Worm (Caenorhabditis elegans) whole organism, L1 larva: ENCODE data around the gene algn-6.

ENCODE experiments used
- C04F5.9 ChIP-seq: sonication (generic microtip); optimal IDR thresholded peaks from 2 replicates; lab custom pipeline; 2016; ENCODE audit warnings: missing genetic modification characterization, missing compliant biosample characterization
- C16A3.4 ChIP-seq: fragments of 150-350 bp; optimal IDR thresholded peaks from 2 replicates; lab custom pipeline; 2014; ENCODE audit warnings: missing biosample characterization, missing genetic modification characterization
- C34B4.2 ChIP-seq: sonication (generic microtip); optimal IDR thresholded peaks from 2 replicates; lab custom pipeline; 2017; ENCODE audit warnings: mild to moderate bottlenecking, missing genetic modification characterization, missing compliant biosample characterization
- F16B12.6 ChIP-seq: fragments of 150-350 bp; optimal IDR thresholded peaks from 2 replicates; lab custom pipeline; 2014; ENCODE audit warnings: missing biosample characterization, missing genetic modification characterization
- alr-1 ChIP-seq: fragments of 200-800 bp; sonication (Bioruptor generic); optimal IDR thresholded peaks from 2 replicates; lab custom pipeline; 2018; ENCODE audit warnings: borderline replicate concordance, mild to moderate bottlenecking, missing genetic modification characterization, missing compliant biosample characterization
- ama-1 ChIP-seq: fragments of 150-350 bp; optimal IDR thresholded peaks from 2 replicates; lab custom pipeline; 2014
- blmp-1 ChIP-seq: fragments of 150-350 bp; optimal IDR thresholded peaks from 2 replicates; lab custom pipeline; 2014; ENCODE audit warnings: missing biosample characterization, missing genetic modification characterization
- ceh-63 ChIP-seq: fragments of 200-800 bp; sonication (Bioruptor generic); optimal IDR thresholded peaks from 2 replicates; lab custom pipeline; 2018; ENCODE audit warnings: mild to moderate bottlenecking, missing genetic modification characterization, missing compliant biosample characterization
- ceh-82 ChIP-seq, 3 experiments: fragments of 150-350 bp in 1 of 3; sonication (generic microtip) in 2 of 3; optimal IDR thresholded peaks; 2 replicates each; lab custom pipeline; 2014 to 2017; ENCODE audit warnings: missing biosample characterization in 3 of 3, missing genetic modification characterization in 3 of 3
- ces-1 ChIP-seq: fragments of 150-350 bp; optimal IDR thresholded peaks from 2 replicates; lab custom pipeline; 2014; ENCODE audit warnings: missing biosample characterization, missing genetic modification reagents, missing genetic modification characterization
- dpl-1 ChIP-seq, 3 experiments: fragments of 150-350 bp in 2 of 3; sonication (generic microtip) in 1 of 3; optimal IDR thresholded peaks; 2 replicates each; lab custom pipeline; 2014 to 2017; ENCODE audit warnings: missing biosample characterization in 3 of 3, missing genetic modification characterization in 3 of 3, missing genetic modification reagents in 3 of 3
- dsc-1 ChIP-seq: sonication (generic microtip); optimal IDR thresholded peaks from 2 replicates; lab custom pipeline; 2016; ENCODE audit warnings: mild to moderate bottlenecking, missing genetic modification characterization, missing compliant biosample characterization
- efl-1 ChIP-seq, 4 experiments: fragments of 150-350 bp; optimal IDR thresholded peaks in 3 of 4; peaks in 1 of 4; 1 replicate in 1 of 4; 2 replicates in 3 of 4; lab custom pipeline; 2014; ENCODE audit warnings: missing biosample characterization in 2 of 4, missing genetic modification characterization in 2 of 4, missing genetic modification reagents in 2 of 4
- efl-3 ChIP-seq: fragments of 200-800 bp; sonication (Bioruptor generic); optimal IDR thresholded peaks from 2 replicates; lab custom pipeline; 2018; ENCODE audit warnings: mild to moderate bottlenecking, missing genetic modification characterization, missing compliant biosample characterization
- egl-13 ChIP-seq: sonication (generic microtip); optimal IDR thresholded peaks from 2 replicates; lab custom pipeline; 2016; ENCODE audit warnings: missing genotype, missing genetic modification reagents, missing genetic modification characterization, missing compliant biosample characterization
- elt-2 ChIP-seq: sonication (generic microtip); optimal IDR thresholded peaks from 2 replicates; lab custom pipeline; 2016; ENCODE audit warnings: missing genetic modification characterization, mild to moderate bottlenecking, inconsistent platforms, missing compliant biosample characterization, missing genetic modification reagents
- ets-5 ChIP-seq: fragments of 200-800 bp; sonication (Bioruptor generic); IDR thresholded peaks from 2 replicates; pipeline ENCODE4 v1.3.6; 2022; ENCODE audit warnings: missing genetic modification characterization, missing compliant biosample characterization
- fkh-10 ChIP-seq: sonication (generic microtip); optimal IDR thresholded peaks from 2 replicates; lab custom pipeline; 2017; ENCODE audit warnings: missing biosample characterization, missing genetic modification reagents, missing genetic modification characterization
- fkh-8 ChIP-seq: sonication (generic microtip); optimal IDR thresholded peaks from 2 replicates; lab custom pipeline; 2016; ENCODE audit warnings: mild to moderate bottlenecking, missing genetic modification characterization, missing compliant biosample characterization
- irx-1 ChIP-seq: sonication (generic microtip); optimal IDR thresholded peaks from 2 replicates; lab custom pipeline; 2016; ENCODE audit warnings: missing genetic modification characterization, missing compliant biosample characterization
- isw-1 ChIP-seq: fragments of 200-800 bp; sonication (Bioruptor generic); IDR thresholded peaks from 2 replicates; pipeline ENCODE4 v1.3.6; 2022; ENCODE audit warnings: missing genetic modification characterization, missing compliant biosample characterization
- lin-13 ChIP-seq: fragments of 150-350 bp; optimal IDR thresholded peaks from 2 replicates; lab custom pipeline; 2014; ENCODE audit warnings: missing biosample characterization, missing genetic modification reagents, missing genetic modification characterization
- lin-14 ChIP-seq: fragments of 200-800 bp; sonication (Bioruptor generic); optimal IDR thresholded peaks from 2 replicates; lab custom pipeline; 2018; ENCODE audit warnings: mild to moderate bottlenecking, missing genetic modification characterization, moderate library complexity, missing compliant biosample characterization
- lin-15B ChIP-seq: fragments of 150-350 bp; sonication (generic microtip); optimal IDR thresholded peaks from 3 replicates; lab custom pipeline; 2014; ENCODE audit warnings: missing biosample characterization, missing genetic modification characterization
- lsy-2 ChIP-seq, 2 experiments: fragments of 150-350 bp; optimal IDR thresholded peaks; 2 replicates each; lab custom pipeline; 2014; ENCODE audit warnings: missing biosample characterization in 2 of 2, missing genetic modification characterization in 2 of 2
- mdl-1 ChIP-seq, 2 experiments: fragments of 150-350 bp; optimal IDR thresholded peaks; 2 replicates each; lab custom pipeline; 2014 to 2017; ENCODE audit warnings: missing biosample characterization in 2 of 2, missing genetic modification characterization in 2 of 2, inconsistent platforms in 1 of 2
- mef-2 ChIP-seq: fragments of 150-350 bp; optimal IDR thresholded peaks from 2 replicates; lab custom pipeline; 2014; ENCODE audit warnings: missing biosample characterization, missing genetic modification characterization
- mep-1 ChIP-seq: fragments of 150-350 bp; optimal IDR thresholded peaks from 2 replicates; lab custom pipeline; 2014; ENCODE audit warnings: missing biosample characterization, missing genetic modification characterization
- nhr-11 ChIP-seq: fragments of 150-350 bp; optimal IDR thresholded peaks from 2 replicates; lab custom pipeline; 2014; ENCODE audit warnings: missing biosample characterization, missing genetic modification characterization
- nhr-19 ChIP-seq: fragments of 200-800 bp; sonication (Bioruptor generic); conservative IDR thresholded peaks from 2 replicates; pipeline ENCODE4 v1.3.6; 2022; ENCODE audit warnings: missing genetic modification characterization, missing compliant biosample characterization
- nhr-20 ChIP-seq: sonication (generic microtip); optimal IDR thresholded peaks from 2 replicates; lab custom pipeline; 2016; ENCODE audit warnings: mild to moderate bottlenecking, missing genetic modification characterization, missing compliant biosample characterization
- nhr-237 ChIP-seq: fragments of 150-350 bp; optimal IDR thresholded peaks from 2 replicates; lab custom pipeline; 2014; ENCODE audit warnings: missing biosample characterization, missing genetic modification characterization
- nhr-47 ChIP-seq: sonication (generic microtip); optimal IDR thresholded peaks from 2 replicates; lab custom pipeline; 2016; ENCODE audit warnings: mild to moderate bottlenecking, missing genetic modification characterization, moderate library complexity, missing compliant biosample characterization
- nhr-76 ChIP-seq: sonication (generic microtip); optimal IDR thresholded peaks from 2 replicates; lab custom pipeline; 2017; ENCODE audit warnings: missing biosample characterization, missing genetic modification characterization
- nhr-77 ChIP-seq: fragments of 150-350 bp; optimal IDR thresholded peaks from 2 replicates; lab custom pipeline; 2014; ENCODE audit warnings: missing biosample characterization, missing genetic modification characterization
- nhr-85 ChIP-seq: sonication (generic microtip); peaks from one replicate; lab custom pipeline; 2016; ENCODE audit warnings: missing genetic modification characterization, inconsistent platforms, missing compliant biosample characterization
- snpc-4 ChIP-seq: fragments of 150-350 bp; optimal IDR thresholded peaks from 2 replicates; lab custom pipeline; 2014; ENCODE audit warnings: missing biosample characterization, missing genetic modification characterization
- snu-23 ChIP-seq: sonication (generic microtip); optimal IDR thresholded peaks from 2 replicates; lab custom pipeline; 2016; ENCODE audit warnings: missing genetic modification characterization, missing compliant biosample characterization
- sox-4 ChIP-seq: sonication (generic microtip); optimal IDR thresholded peaks from 2 replicates; lab custom pipeline; 2016; ENCODE audit warnings: missing genetic modification characterization, missing compliant biosample characterization
- sptf-1 ChIP-seq: fragments of 150-350 bp; optimal IDR thresholded peaks from 2 replicates; lab custom pipeline; 2014; ENCODE audit warnings: missing biosample characterization, missing genetic modification characterization
- sup-37 ChIP-seq: fragments of 200-800 bp; sonication (Bioruptor generic); optimal IDR thresholded peaks from 2 replicates; lab custom pipeline; 2018; ENCODE audit warnings: mild to moderate bottlenecking, missing genetic modification characterization, missing compliant biosample characterization
- swsn-7 ChIP-seq: sonication (generic microtip); optimal IDR thresholded peaks from 2 replicates; lab custom pipeline; 2016; ENCODE audit warnings: missing genetic modification characterization, missing compliant biosample characterization
- tbx-2 ChIP-seq: sonication (generic microtip); optimal IDR thresholded peaks from 2 replicates; lab custom pipeline; 2016; ENCODE audit warnings: missing genetic modification characterization, missing compliant biosample characterization
- tlp-1 ChIP-seq: fragments of 150-350 bp; optimal IDR thresholded peaks from 2 replicates; lab custom pipeline; 2014; ENCODE audit warnings: missing biosample characterization, missing genetic modification characterization
- unc-130 ChIP-seq: fragments of 150-350 bp; optimal IDR thresholded peaks from 2 replicates; lab custom pipeline; 2017; ENCODE audit warnings: missing biosample characterization, missing genetic modification characterization, inconsistent platforms
- unc-62 ChIP-seq: fragments of 150-350 bp; optimal IDR thresholded peaks from 2 replicates; lab custom pipeline; 2014; ENCODE audit warnings: missing biosample characterization, missing genetic modification reagents, missing genetic modification characterization
- unc-86 ChIP-seq: sonication (generic microtip); optimal IDR thresholded peaks from 2 replicates; lab custom pipeline; 2016; ENCODE audit warnings: missing genetic modification characterization, missing compliant biosample characterization
- vab-15 ChIP-seq: sonication (generic microtip); optimal IDR thresholded peaks from 2 replicates; lab custom pipeline; 2017; ENCODE audit warnings: missing genotype, mild to moderate bottlenecking, missing genetic modification characterization, missing compliant biosample characterization
- xbp-1 ChIP-seq: sonication (generic microtip); optimal IDR thresholded peaks from 2 replicates; lab custom pipeline; 2016; ENCODE audit warnings: missing genetic modification characterization, missing compliant biosample characterization
- zag-1 ChIP-seq: fragments of 150-350 bp; optimal IDR thresholded peaks from 2 replicates; lab custom pipeline; 2014; ENCODE audit warnings: missing biosample characterization, missing genetic modification characterization
- ztf-11 ChIP-seq, 2 experiments: sonication (generic microtip); optimal IDR thresholded peaks; 2 replicates each; lab custom pipeline; 2016 to 2017; ENCODE audit warnings: missing genetic modification characterization in 2 of 2, missing biosample characterization in 1 of 2, missing compliant biosample characterization in 1 of 2

The algn-6 gene

ce11 chrII:8062334-8062791 lies 22.8 kb downstream of the algn-6 start, which contains the start of gene ufd-2 (continued):
- TF ChIP-seq nhr-77 (peak; percentile 67), vab-15 (tag; lab: Kevin White, UChicago) (peak; percentile 77), sptf-1 (no peak), tlp-1 (peak; percentile 23), sox-4 (tag; lab: Kevin White, UChicago) (no peak), F16B12.6 (peak; percentile 66), mef-2 (tag; lab: Kevin White, UChicago) (no peak), dpl-1 (GFP tag; optimal IDR thresholded peaks at IDR 0.05; lab: Kevin White, UChicago) (peak; percentile 61 to 75 (median 66)), lin-15B (tag; lab: Kevin White, UChicago) (peak; percentile 90), isw-1 (GFP tag; lab: Robert Waterston, UW) (peak; percentile 22), nhr-47 (tag; lab: Kevin White, UChicago) (peak; percentile 64), C34B4.2 (tag; lab: Kevin White, UChicago) (no peak), irx-1 (no peak), tbx-2 (tag; lab: Kevin White, UChicago) (no peak), ama-1 (lab: Kevin White, UChicago) (no peak), mep-1 (tag; lab: Kevin White, UChicago) (peak; percentile 70), mdl-1 (tag; optimal IDR thresholded peaks at IDR 0.05; lab: Kevin White, UChicago) (peak in 1 of 2 experiments; percentile 35), fkh-8 (tag; lab: Kevin White, UChicago) (peak; percentile 70), egl-13 (tag; lab: Kevin White, UChicago) (no peak), snu-23 (GFP tag; lab: Kevin White, UChicago) (peak; percentile 65), nhr-20 (tag; lab: Kevin White, UChicago) (peak; percentile 70), unc-86 (tag; lab: Kevin White, UChicago) (peak; percentile 46), lsy-2 (tag; optimal IDR thresholded peaks at IDR 0.05; lab: Kevin White, UChicago) (peak; percentile 67 to 89), nhr-76 (no peak), ceh-82 (tag; optimal IDR thresholded peaks at IDR 0.05; lab: Kevin White, UChicago) (peak; percentile 45 to 76 (median 74)), C04F5.9 (tag; lab: Kevin White, UChicago) (peak; percentile 11), lin-14 (GFP tag; lab: Kevin White, UChicago) (peak; percentile 80), ces-1 (GFP tag; lab: Kevin White, UChicago) (no peak), unc-130 (tag; lab: Kevin White, UChicago) (peak; percentile 16), dsc-1 (tag; lab: Kevin White, UChicago) (peak; percentile 30), C16A3.4 (tag; lab: Kevin White, UChicago) (peak; percentile 85), sup-37 (no peak), zag-1 (tag; lab: Kevin White, UChicago) (peak; percentile 5), efl-3 (GFP tag; lab: Kevin White, UChicago) (no peak), blmp-1 (tag; lab: Kevin White, UChicago) (peak; percentile 55), nhr-19 (peak; percentile 44), alr-1 (tag; lab: Kevin White, UChicago) (no peak), lin-13 (GFP tag; lab: Kevin White, UChicago) (peak; percentile 53), fkh-10 (GFP tag; lab: Kevin White, UChicago) (peak; percentile 16), ztf-11 (tag; optimal IDR thresholded peaks at IDR 0.05; lab: Kevin White, UChicago) (peak in 1 of 2 experiments; percentile 25), ets-5 (no peak), efl-1 (optimal IDR thresholded peaks at IDR 0.05; lab: Kevin White, UChicago) (peak; percentile 77 to 81), efl-1 (GFP tag; optimal IDR thresholded peaks at IDR 0.05 in 1 of 2; lab: Kevin White, UChicago) (peak; percentile 70 to 96), ceh-63 (GFP tag; lab: Kevin White, UChicago) (no peak), nhr-11 (tag; lab: Kevin White, UChicago) (no peak), xbp-1 (tag; lab: Kevin White, UChicago) (peak; percentile 54), elt-2 (tag; lab: Kevin White, UChicago) (peak; percentile 53), unc-62 (no peak), nhr-237 (peak; percentile 4), snpc-4 (tag; lab: Kevin White, UChicago) (no peak), nhr-85 (tag; lab: Kevin White, UChicago) (peak; percentile 60), swsn-7 (tag; lab: Kevin White, UChicago) (peak; percentile 55)
- TF ChIP-seq, all 84 proteins: peak for 42
